Fruit fly (Drosophila melanogaster) whole organism, embryonic: ENCODE data around the gene Tpst.

ENCODE experiments used
- CG11456 ChIP-seq: fragments of 200-800 bp; sonication (Bioruptor generic); IDR thresholded peaks from 3 replicates; pipeline ENCODE4 v1.3.6; 2022; ENCODE audit warnings: missing biosample characterization, missing genetic modification characterization
- CG11560 ChIP-seq: fragments of 200-800 bp; sonication (Bioruptor generic); IDR thresholded peaks from 3 replicates; pipeline ENCODE4 v1.3.6; 2022; ENCODE audit warnings: missing biosample characterization, missing genetic modification characterization
- CG11695 ChIP-seq: fragments of 200-800 bp; sonication (Bioruptor generic); IDR thresholded peaks from 3 replicates; pipeline ENCODE4 v1.3.6; 2022; ENCODE audit warnings: missing biosample characterization, missing genetic modification characterization
- CG11723 ChIP-seq: fragments of 200-800 bp; sonication (Bioruptor generic); optimal IDR thresholded peaks from 2 replicates; lab custom pipeline; 2017; ENCODE audit warnings: missing biosample characterization, mild to moderate bottlenecking, missing genetic modification characterization
- CG12071 ChIP-seq: fragments of 200-800 bp; sonication (Bioruptor generic); optimal IDR thresholded peaks from 3 replicates; lab custom pipeline; 2018; ENCODE audit warnings: missing biosample characterization, mild to moderate bottlenecking, missing genetic modification characterization
- CG15011 ChIP-seq: fragments of 200-800 bp; sonication (Bioruptor generic); optimal IDR thresholded peaks from 3 replicates; lab custom pipeline; 2018; ENCODE audit warnings: missing biosample characterization, mild to moderate bottlenecking, missing genetic modification characterization
- CG15073 ChIP-seq: fragments of 200-800 bp; sonication (Bioruptor generic); optimal IDR thresholded peaks from 2 replicates; lab custom pipeline; 2016; ENCODE audit warnings: missing biosample characterization, missing genetic modification characterization
- CG1602 ChIP-seq: fragments of 200-800 bp; sonication (Bioruptor generic); optimal IDR thresholded peaks from 3 replicates; lab custom pipeline; 2016; ENCODE audit warnings: missing biosample characterization, missing genetic modification characterization
- CG16813 ChIP-seq: fragments of 200-800 bp; sonication (Bioruptor generic); IDR thresholded peaks from 3 replicates; pipeline ENCODE4 v1.3.6; 2022; ENCODE audit warnings: missing biosample characterization, missing genetic modification characterization; ENCODE audit not compliant: partially characterized antibody
- CG2199 ChIP-seq: fragments of 200-800 bp; sonication (Bioruptor generic); IDR thresholded peaks from 3 replicates; pipeline ENCODE4 v1.3.6; 2022; ENCODE audit warnings: missing biosample characterization, missing genetic modification characterization
- CG30403 ChIP-seq: fragments of 200-800 bp; sonication (Bioruptor generic); optimal IDR thresholded peaks from 3 replicates; lab custom pipeline; 2016; ENCODE audit warnings: missing biosample characterization, missing genetic modification characterization
- CG3065 ChIP-seq: fragments of 200-800 bp; sonication (Bioruptor generic); optimal IDR thresholded peaks from 2 replicates; lab custom pipeline; 2016; ENCODE audit warnings: missing biosample characterization, missing genetic modification characterization
- CG31388 ChIP-seq: fragments of 200-800 bp; sonication (Bioruptor generic); optimal IDR thresholded peaks from 2 replicates; lab custom pipeline; 2016; ENCODE audit warnings: missing biosample characterization, missing genetic modification characterization
- CG3407 ChIP-seq: fragments of 200-800 bp; sonication (Bioruptor generic); optimal IDR thresholded peaks from 2 replicates; lab custom pipeline; 2018; ENCODE audit warnings: missing biosample characterization, mild to moderate bottlenecking, missing genetic modification characterization
- CG3847 ChIP-seq: fragments of 200-800 bp; sonication (Bioruptor generic); IDR thresholded peaks from 2 replicates; pipeline ENCODE4 v1.3.6; 2022; ENCODE audit warnings: missing biosample characterization, missing genetic modification characterization
- CG6272 ChIP-seq: fragments of 200-800 bp; sonication (Bioruptor generic); IDR thresholded peaks from 2 replicates; pipeline ENCODE4 v1.3.6; 2022; ENCODE audit warnings: missing biosample characterization, missing genetic modification characterization
- CG7372 ChIP-seq: fragments of 200-800 bp; sonication (Bioruptor generic); IDR thresholded peaks from 2 replicates; pipeline ENCODE4 v1.3.6; 2022; ENCODE audit warnings: missing biosample characterization, missing genetic modification characterization
- CG7963 ChIP-seq: fragments of 200-800 bp; sonication (Bioruptor generic); IDR thresholded peaks from 3 replicates; pipeline ENCODE4 v1.3.6; 2022; ENCODE audit warnings: missing biosample characterization, missing genetic modification characterization; ENCODE audit not compliant: partially characterized antibody
- CG9437 ChIP-seq: fragments of 200-800 bp; sonication (Bioruptor generic); optimal IDR thresholded peaks from 2 replicates; lab custom pipeline; 2018; ENCODE audit warnings: missing biosample characterization, mild to moderate bottlenecking, missing genetic modification characterization
- D19B ChIP-seq: fragments of 200-800 bp; sonication (Bioruptor generic); optimal IDR thresholded peaks from 2 replicates; lab custom pipeline; 2017; ENCODE audit warnings: missing biosample characterization, mild to moderate bottlenecking, missing genetic modification characterization
- Deaf1 ChIP-seq: fragments of 200-800 bp; optimal IDR thresholded peaks from 3 replicates; lab custom pipeline; 2019; ENCODE audit warnings: missing biosample characterization, mild to moderate bottlenecking, missing genetic modification characterization, moderate library complexity
- Dll ChIP-seq: fragments of 200-800 bp; sonication (Bioruptor generic); IDR thresholded peaks from 4 replicates; pipeline ENCODE4 v1.3.6; 2022; ENCODE audit warnings: missing biosample characterization, missing genetic modification characterization; ENCODE audit not compliant: partially characterized antibody
- E2f1 ChIP-seq: fragments of 200-800 bp; sonication (Bioruptor generic); IDR thresholded peaks from 2 replicates; pipeline ENCODE4 v1.3.6; 2022; ENCODE audit warnings: missing biosample characterization, missing genetic modification characterization
- Ets65A ChIP-seq: fragments of 200-800 bp; sonication (Bioruptor generic); peaks from one replicate; lab custom pipeline; 2016; ENCODE audit warnings: missing biosample characterization, missing genetic modification characterization
- HHEX ChIP-seq: fragments of 200-800 bp; sonication (Bioruptor generic); optimal IDR thresholded peaks from 3 replicates; lab custom pipeline; 2017; ENCODE audit warnings: missing biosample characterization, mild to moderate bottlenecking, missing genetic modification characterization, missing genetic modification reagents
- Hr3 ChIP-seq: fragments of 200-800 bp; sonication (Bioruptor generic); optimal IDR thresholded peaks from 3 replicates; lab custom pipeline; 2016; ENCODE audit warnings: missing biosample characterization, missing genetic modification characterization
- Meics ChIP-seq: fragments of 200-800 bp; sonication (Bioruptor generic); optimal IDR thresholded peaks from 2 replicates; lab custom pipeline; 2017; ENCODE audit warnings: missing biosample characterization, mild to moderate bottlenecking, missing genetic modification characterization
- Neu2 ChIP-seq: fragments of 200-800 bp; sonication (Bioruptor generic); optimal IDR thresholded peaks from 3 replicates; lab custom pipeline; 2016; ENCODE audit warnings: missing biosample characterization, missing genetic modification characterization, borderline replicate concordance
- Opbp ChIP-seq: fragments of 200-800 bp; sonication (Bioruptor generic); IDR thresholded peaks from 3 replicates; pipeline ENCODE4 v1.3.6; 2022; ENCODE audit warnings: missing biosample characterization, missing genetic modification characterization; ENCODE audit not compliant: partially characterized antibody
- Poxn ChIP-seq: fragments of 200-800 bp; sonication (Bioruptor generic); IDR thresholded peaks from 2 replicates; pipeline ENCODE4 v1.3.6; 2022; ENCODE audit warnings: missing biosample characterization, missing genetic modification characterization
- Ravus ChIP-seq: fragments of 200-800 bp; sonication (Bioruptor generic); IDR thresholded peaks from 2 replicates; pipeline ENCODE4 v1.3.6; 2022; ENCODE audit warnings: missing biosample characterization, missing genetic modification characterization
- Sin3A ChIP-seq: fragments of >200 bp; optimal IDR thresholded peaks from 2 replicates; lab custom pipeline; 2018
- Trl ChIP-seq, 3 experiments: fragments of >200 bp in 2 of 3; fragments of 200-800 bp in 1 of 3; sonication (Bioruptor generic) in 1 of 3; optimal IDR thresholded peaks; 2 replicates in 1 of 3; 3 replicates in 2 of 3; lab custom pipeline; 2016 to 2017; ENCODE audit warnings: missing biosample characterization in 1 of 3, missing genetic modification characterization in 1 of 3
- Xbp1 ChIP-seq: fragments of 200-800 bp; sonication (Bioruptor generic); optimal IDR thresholded peaks from 3 replicates; lab custom pipeline; 2016; ENCODE audit warnings: missing biosample characterization, mild to moderate bottlenecking, missing genetic modification characterization
- ase ChIP-seq: fragments of 200-800 bp; sonication (Bioruptor generic); IDR thresholded peaks from 3 replicates; pipeline ENCODE4 v1.3.6; 2022; ENCODE audit warnings: missing biosample characterization, missing genetic modification characterization
- ci ChIP-seq: fragments of 200-800 bp; sonication (Bioruptor generic); IDR thresholded peaks from 3 replicates; pipeline ENCODE4 v1.3.6; 2022; ENCODE audit warnings: missing biosample characterization, missing genetic modification characterization
- danr ChIP-seq: fragments of 200-800 bp; sonication (Bioruptor generic); IDR thresholded peaks from 2 replicates; pipeline ENCODE4 v1.3.6; 2022; ENCODE audit warnings: missing biosample characterization, missing genetic modification characterization
- dysf ChIP-seq: fragments of 200-800 bp; sonication (Bioruptor generic); IDR thresholded peaks from 3 replicates; pipeline ENCODE4 v1.3.6; 2022; ENCODE audit warnings: missing biosample characterization, missing genetic modification characterization
- eve ChIP-seq, 2 experiments: fragments of >200 bp; optimal IDR thresholded peaks; 2 replicates each; lab custom pipeline; 2017; ENCODE audit warnings: missing biosample characterization in 2 of 2, missing genetic modification characterization in 2 of 2
- fd3F ChIP-seq: fragments of 200-800 bp; sonication (Bioruptor generic); optimal IDR thresholded peaks from 2 replicates; lab custom pipeline; 2018; ENCODE audit warnings: missing biosample characterization, mild to moderate bottlenecking, missing genetic modification characterization, moderate library complexity
- gce ChIP-seq: fragments of 200-800 bp; sonication (Bioruptor generic); IDR thresholded peaks from 3 replicates; pipeline ENCODE4 v1.3.6; 2022; ENCODE audit warnings: missing biosample characterization, missing genetic modification characterization
- ham ChIP-seq: fragments of 200-800 bp; sonication (Bioruptor generic); IDR thresholded peaks from 2 replicates; pipeline ENCODE4 v1.3.6; 2022; ENCODE audit warnings: missing biosample characterization, missing genetic modification characterization
- hkb ChIP-seq, 2 experiments: fragments of 200-800 bp in 1 of 2; fragments of >200 bp in 1 of 2; sonication (Bioruptor generic) in 1 of 2; IDR thresholded peaks in 1 of 2; optimal IDR thresholded peaks in 1 of 2; 2 replicates each; pipeline versions ENCODE4 v1.3.6 to Lab custom; 2017 to 2022; ENCODE audit warnings: missing biosample characterization in 1 of 2, missing genetic modification characterization in 1 of 2
- ken ChIP-seq: fragments of 200-800 bp; sonication (Bioruptor generic); IDR thresholded peaks from 3 replicates; pipeline ENCODE4 v1.3.6; 2022; ENCODE audit warnings: missing biosample characterization, missing genetic modification characterization
- luna ChIP-seq: fragments of 200-800 bp; sonication (Bioruptor generic); optimal IDR thresholded peaks from 2 replicates; lab custom pipeline; 2016; ENCODE audit warnings: missing biosample characterization, missing genetic modification characterization
- mam ChIP-seq: fragments of 200-800 bp; sonication (Bioruptor generic); optimal IDR thresholded peaks from 3 replicates; lab custom pipeline; 2016; ENCODE audit warnings: missing biosample characterization, missing genetic modification characterization
- pfk ChIP-seq: fragments of 200-800 bp; sonication (Bioruptor generic); optimal IDR thresholded peaks from 2 replicates; lab custom pipeline; 2018; ENCODE audit warnings: missing biosample characterization, mild to moderate bottlenecking, missing genetic modification characterization, moderate library complexity
- pita ChIP-seq: fragments of 200-800 bp; sonication (Bioruptor generic); optimal IDR thresholded peaks from 2 replicates; lab custom pipeline; 2017; ENCODE audit warnings: missing biosample characterization, mild to moderate bottlenecking, missing genetic modification characterization

The Tpst gene

DNA sequence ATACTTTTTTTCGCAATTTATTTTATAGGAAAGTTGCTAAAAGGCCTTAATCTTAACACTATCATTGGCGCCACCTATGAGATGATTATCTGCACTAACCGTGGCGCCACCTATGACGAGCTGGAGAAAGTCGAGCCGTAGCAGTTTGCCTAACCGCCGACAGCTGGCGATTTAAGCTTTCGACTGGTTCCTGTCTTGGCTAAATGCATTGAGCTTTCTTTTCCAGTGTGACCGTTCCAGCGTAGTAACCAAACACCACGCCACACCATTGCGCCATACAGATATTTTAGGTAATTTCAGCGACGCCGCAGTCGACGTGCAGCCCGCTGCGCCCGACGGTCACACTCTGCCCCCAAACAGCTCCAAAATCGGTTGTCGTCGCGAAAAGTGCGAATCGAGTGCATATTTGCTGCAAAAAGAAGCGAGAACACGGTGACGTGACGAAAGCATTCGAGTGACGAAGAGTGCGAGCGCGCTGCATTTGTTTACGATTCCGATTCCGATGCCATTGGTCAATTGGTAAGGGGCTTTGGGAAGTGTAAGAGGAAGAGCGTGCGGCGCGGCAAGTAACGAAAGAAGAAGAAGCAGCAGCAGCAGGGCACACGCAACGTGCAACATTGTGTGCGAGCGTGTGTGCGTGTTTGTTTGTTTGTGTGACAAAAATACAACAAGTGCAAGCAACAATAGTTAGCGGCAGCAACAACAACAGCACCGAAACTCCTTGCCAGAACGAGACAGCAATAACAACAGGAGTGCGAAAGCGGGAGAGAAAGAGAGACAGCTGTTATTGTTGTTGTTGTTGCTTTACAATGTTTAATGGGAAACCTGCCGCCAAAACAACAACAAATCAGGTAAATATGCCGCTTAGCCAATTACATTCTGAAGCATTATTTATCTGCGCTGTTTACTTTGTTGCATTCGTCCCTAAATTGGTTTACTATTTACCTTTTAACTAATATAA lies at the start of gene Tpst, which contains the start of gene CG46311 (continued):
- TF ChIP-seq hkb (optimal IDR thresholded peaks at IDR 0.05; lab: Kevin White, UChicago) (no peak), hkb (GFP tag; IDR thresholded peaks at IDR 0.05; lab: Robert Waterston, UW) (0 out of 2 replicates have a peak, but pooled peaks have one; percentile 25), ase (peak; percentile 73), Deaf1 (tag; lab: Kevin White, UChicago) (peak; percentile 65), Meics (GFP tag; lab: Kevin White, UChicago) (peak; percentile 69), CG6272 (no peak), CG7963 (GFP tag; lab: Robert Waterston, UW) (no peak), Sin3A (peak; percentile 61), pita (GFP tag; lab: Kevin White, UChicago) (peak; percentile 88), CG15073 (GFP tag; lab: Kevin White, UChicago) (no peak), CG3407 (GFP tag; lab: Kevin White, UChicago) (no peak), D19B (no peak), Trl (optimal IDR thresholded peaks at IDR 0.05; lab: Kevin White, UChicago) (no peak), Trl (GFP tag; optimal IDR thresholded peaks at IDR 0.05; lab: Kevin White, UChicago) (peak; percentile 72), Opbp (GFP tag; lab: Robert Waterston, UW) (peak; percentile 67; the same call in 1 of the 3 replicates), dysf (GFP tag; lab: Robert Waterston, UW) (peak; percentile 70), CG2199 (GFP tag; lab: Robert Waterston, UW) (peak; percentile 13; the same call in 1 of the 3 replicates), CG3847 (GFP tag; lab: Robert Waterston, UW) (peak; percentile 79), CG30403 (peak; percentile 60), CG11560 (tag; lab: Robert Waterston, UW) (peak; percentile 57; the same call in 2 of the 3 replicates), danr (no peak), CG16813 (GFP tag; lab: Robert Waterston, UW) (no peak), CG11723 (GFP tag; lab: Kevin White, UChicago) (no peak), Neu2 (peak; percentile 1), Ets65A (GFP tag; lab: Kevin White, UChicago) (peak; percentile 96), E2f1 (GFP tag; lab: Robert Waterston, UW) (peak; percentile 38; the same call in 1 of the 2 replicates), Ravus (GFP tag; lab: Robert Waterston, UW) (peak; percentile 4; the same call in 1 of the 2 replicates), luna (GFP tag; lab: Kevin White, UChicago) (no peak), CG11695 (GFP tag; lab: Robert Waterston, UW) (no peak), eve (GFP tag; optimal IDR thresholded peaks at IDR 0.05; lab: Kevin White, UChicago) (no peak), CG12071 (GFP tag; lab: Kevin White, UChicago) (peak; percentile 2), ham (GFP tag; lab: Robert Waterston, UW) (no peak), pfk (GFP tag; lab: Kevin White, UChicago) (no peak), ken (GFP tag; lab: Robert Waterston, UW) (peak; percentile 54; the same call in 1 of the 3 replicates), CG15011 (no peak), CG7372 (GFP tag; lab: Robert Waterston, UW) (peak; percentile 33; the same call in 1 of the 2 replicates), mam (GFP tag; lab: Kevin White, UChicago) (peak; percentile 64), CG31388 (peak; percentile 2), CG9437 (GFP tag; lab: Kevin White, UChicago) (no peak), gce (peak; percentile 47; the same call in 1 of the 3 replicates), ci (peak; percentile 75), Poxn (GFP tag; lab: Robert Waterston, UW) (no peak), Xbp1 (peak; percentile 80), HHEX (GFP tag; lab: Kevin White, UChicago) (peak; percentile 37), CG1602 (peak; percentile 68), Dll (0 out of 4 replicates have a peak, but pooled peaks have one; percentile 41), CG3065 (GFP tag; lab: Kevin White, UChicago) (peak; percentile 13), CG11456 (peak; percentile 93), Hr3 (GFP tag; lab: Kevin White, UChicago) (peak; percentile 54), fd3F (GFP tag; lab: Kevin White, UChicago) (peak; percentile 29)
